Worm (Caenorhabditis elegans): Measurements from ENCODE around the gene snx-1.

The snx-1 gene

DNA sequence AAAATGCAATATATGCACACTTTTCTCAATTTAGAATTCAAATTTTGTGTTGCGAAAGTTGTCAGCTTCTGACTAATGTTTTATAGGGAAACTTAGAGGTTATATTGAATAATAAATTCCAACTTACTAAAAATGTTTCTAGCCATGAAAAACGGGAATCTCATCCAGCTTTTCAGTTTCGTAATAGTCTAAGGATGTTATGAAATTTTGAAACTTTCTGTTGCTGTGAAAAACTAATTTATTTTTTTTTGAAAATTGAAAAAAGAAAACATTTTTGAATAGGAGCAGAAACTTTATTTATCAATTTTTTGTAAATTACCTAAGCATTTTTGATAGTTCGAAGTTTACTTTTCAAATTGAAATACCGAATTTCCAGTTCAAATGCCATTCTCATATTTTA, 7.2 kb upstream of the snx-1 start:
- TF ChIP-seq mls-2 (tag; optimal IDR thresholded peaks at IDR 0.05) (no peak), ceh-39 (tag; optimal IDR thresholded peaks at IDR 0.05) (no peak), ceh-83 (GFP tag; optimal IDR thresholded peaks at IDR 0.05) (no peak), unc-62 (GFP tag; optimal IDR thresholded peaks at IDR 0.05) (no peak), sptf-1 (tag; optimal IDR thresholded peaks at IDR 0.05) (no peak), M03D4.4 (tag; optimal IDR thresholded peaks at IDR 0.05) (no peak), nhr-237 (tag; optimal IDR thresholded peaks at IDR 0.05) (no peak), lsy-2 (tag; optimal IDR thresholded peaks at IDR 0.05) (no peak), ceh-43 (GFP tag; optimal IDR thresholded peaks at IDR 0.05) (no peak)

DNA sequence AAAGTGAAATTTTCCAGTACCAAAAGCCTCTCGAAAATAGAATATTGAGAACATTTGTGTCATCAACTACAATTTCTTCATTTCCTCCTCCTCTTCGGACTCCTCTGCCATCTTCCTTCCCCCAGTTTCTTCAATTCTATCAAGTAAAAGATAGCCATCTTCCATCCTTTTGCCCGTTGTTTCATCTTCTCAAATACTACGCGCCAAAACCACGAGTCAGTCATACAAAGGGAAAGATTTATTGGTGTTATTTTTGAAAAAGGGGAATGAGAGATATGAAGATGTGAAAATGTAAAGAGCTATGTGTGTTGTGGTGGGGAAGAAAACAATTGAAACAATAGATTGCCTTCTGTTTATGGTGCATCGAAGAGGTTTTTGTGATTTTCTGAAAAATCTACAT, 6.6 kb upstream of the snx-1 start:
- no peak for TF ChIP-seq sptf-1 (tag; optimal IDR thresholded peaks at IDR 0.05)
- TF ChIP-seq ces-1 (GFP tag; optimal IDR thresholded peaks at IDR 0.05): peak; percentile 25
- no peak for TF ChIP-seq lsy-2 (tag; optimal IDR thresholded peaks at IDR 0.05)
- no peak for TF ChIP-seq lin-32 (GFP tag; optimal IDR thresholded peaks at IDR 0.05)
- TF ChIP-seq snpc-4 (tag; optimal IDR thresholded peaks at IDR 0.05): no peak
- no peak for TF ChIP-seq nhr-12 (tag; optimal IDR thresholded peaks at IDR 0.05)
- no peak for TF ChIP-seq ceh-43 (GFP tag; optimal IDR thresholded peaks at IDR 0.05)
- TF ChIP-seq nhr-237 (tag; optimal IDR thresholded peaks at IDR 0.05): no peak
- TF ChIP-seq elt-1 (tag; optimal IDR thresholded peaks at IDR 0.05; ENCODE audit: borderline replicate concordance, insufficient read depth): no peak
- TF ChIP-seq ceh-83 (GFP tag; optimal IDR thresholded peaks at IDR 0.05): no peak
- no peak for TF ChIP-seq drap-1 (GFP tag; optimal IDR thresholded peaks at IDR 0.05)
- no peak for TF ChIP-seq nhr-76 (tag; optimal IDR thresholded peaks at IDR 0.05)
- TF ChIP-seq M03D4.4 (tag; optimal IDR thresholded peaks at IDR 0.05): no peak
- TF ChIP-seq nhr-28 (tag; optimal IDR thresholded peaks at IDR 0.05): no peak
- TF ChIP-seq zip-8 (tag; optimal IDR thresholded peaks at IDR 0.05): no peak
- no peak for TF ChIP-seq ham-2 (GFP tag; optimal IDR thresholded peaks at IDR 0.05)
- peak; percentile 18 for TF ChIP-seq unc-120 (tag; optimal IDR thresholded peaks at IDR 0.05; ENCODE audit: poor library complexity, severe bottlenecking)
- no peak for TF ChIP-seq elt-3 (tag; optimal IDR thresholded peaks at IDR 0.05)
- TF ChIP-seq tbx-8 (GFP tag; optimal IDR thresholded peaks at IDR 0.05): no peak
- TF ChIP-seq hlh-1 (tag; optimal IDR thresholded peaks at IDR 0.05): no peak
- no peak for TF ChIP-seq flh-1 (GFP tag; optimal IDR thresholded peaks at IDR 0.05)
- TF ChIP-seq mep-1 (tag; optimal IDR thresholded peaks at IDR 0.05): no peak
- TF ChIP-seq mls-2 (tag; optimal IDR thresholded peaks at IDR 0.05): no peak
- TF ChIP-seq lin-13 (tag; optimal IDR thresholded peaks at IDR 0.05): no peak
- TF ChIP-seq sem-2 (GFP tag; optimal IDR thresholded peaks at IDR 0.05): no peak
- TF ChIP-seq unc-39 (tag; optimal IDR thresholded peaks at IDR 0.05): no peak
- TF ChIP-seq ztf-11 (tag; optimal IDR thresholded peaks at IDR 0.05): no peak
- peak; percentile 63 for TF ChIP-seq unc-62 (GFP tag; optimal IDR thresholded peaks at IDR 0.05)
- no peak for TF ChIP-seq cnd-1 (tag; optimal IDR thresholded peaks at IDR 0.05)
- no peak for TF ChIP-seq nhr-2 (tag; optimal IDR thresholded peaks at IDR 0.05)
- TF ChIP-seq mab-5 (tag; optimal IDR thresholded peaks at IDR 0.05): peak; percentile 11
- no peak for TF ChIP-seq blmp-1 (tag; optimal IDR thresholded peaks at IDR 0.05)

DNA sequence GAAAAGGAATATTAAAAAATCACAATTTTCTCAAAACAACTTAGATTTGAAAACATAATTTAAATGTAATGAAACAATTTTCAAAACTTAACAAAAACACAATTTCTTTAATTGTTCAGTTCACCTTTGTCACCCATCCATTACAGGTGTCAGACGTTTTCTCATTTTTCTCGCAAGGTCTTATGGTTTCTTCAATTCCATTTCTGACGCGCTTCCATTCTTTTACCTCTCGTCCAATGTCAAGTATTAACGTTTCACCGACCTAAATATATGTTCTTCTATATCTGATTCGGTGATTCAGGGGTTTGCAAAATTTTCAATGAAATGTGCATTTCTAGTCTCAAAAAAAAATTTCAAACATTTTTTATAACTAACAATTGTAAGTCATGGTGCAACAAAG, 5.3 kb upstream of the snx-1 start:
- TF ChIP-seq zip-8 (tag; optimal IDR thresholded peaks at IDR 0.05): no peak
- TF ChIP-seq hlh-1 (tag; optimal IDR thresholded peaks at IDR 0.05): no peak
- TF ChIP-seq ceh-43 (GFP tag; optimal IDR thresholded peaks at IDR 0.05): no peak
- no peak for TF ChIP-seq nhr-76 (tag; optimal IDR thresholded peaks at IDR 0.05)

DNA sequence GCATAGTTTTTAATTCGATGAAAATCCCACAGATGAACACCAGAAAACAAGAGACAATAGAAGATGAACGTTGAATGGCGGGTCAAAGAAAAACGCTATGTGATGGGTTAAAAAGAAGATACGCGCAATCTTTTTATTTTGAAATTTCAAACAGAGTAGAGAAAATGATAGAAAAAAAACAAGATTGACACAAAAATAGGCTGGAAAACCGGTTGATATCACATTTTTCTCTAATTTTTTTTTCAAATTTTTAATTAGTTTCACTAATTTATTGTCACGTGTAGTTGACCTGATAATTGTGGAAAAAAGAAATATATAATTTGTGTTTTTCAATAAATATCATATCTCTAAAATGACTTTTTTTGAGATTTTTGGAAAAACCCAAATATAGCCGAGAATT, 4.6 kb upstream of the snx-1 start, which contains the start of gene C05D9.9:
Gene C05D9.9 (minus strand): TSS at position 101 of the 400 bp plus-strand sequence.
- TF ChIP-seq flh-1 (GFP tag; optimal IDR thresholded peaks at IDR 0.05) (no peak), blmp-1 (tag; optimal IDR thresholded peaks at IDR 0.05) (no peak), ceh-83 (GFP tag; optimal IDR thresholded peaks at IDR 0.05) (no peak), ceh-39 (tag; optimal IDR thresholded peaks at IDR 0.05) (no peak), snpc-4 (tag; optimal IDR thresholded peaks at IDR 0.05) (no peak), nhr-237 (tag; optimal IDR thresholded peaks at IDR 0.05) (no peak), bed-3 (GFP tag; optimal IDR thresholded peaks at IDR 0.05) (no peak), nhr-12 (tag; optimal IDR thresholded peaks at IDR 0.05) (no peak), cnd-1 (tag; optimal IDR thresholded peaks at IDR 0.05) (no peak), mep-1 (tag; optimal IDR thresholded peaks at IDR 0.05) (no peak), nhr-2 (tag; optimal IDR thresholded peaks at IDR 0.05) (no peak), lin-13 (tag; optimal IDR thresholded peaks at IDR 0.05) (no peak), tbx-8 (GFP tag; optimal IDR thresholded peaks at IDR 0.05) (no peak)

Data from whole organism, mixed stage, embryonic.